Worm (Caenorhabditis elegans) whole organism, early embryonic: ENCODE results near the gene F53C3.6.

Source experiments
- B0310.2 ChIP-seq: sonication (generic microtip); optimal IDR thresholded peaks from 2 replicates; lab custom pipeline; 2016; ENCODE audit warnings: mild to moderate bottlenecking, missing genetic modification characterization, missing compliant biosample characterization
- F13C5.2 ChIP-seq: sonication (generic microtip); optimal IDR thresholded peaks from 2 replicates; lab custom pipeline; 2017; ENCODE audit warnings: mild to moderate bottlenecking, missing genetic modification characterization, inconsistent platforms, missing compliant biosample characterization
- aly-1 ChIP-seq: sonication (generic microtip); optimal IDR thresholded peaks from 2 replicates; lab custom pipeline; 2016; ENCODE audit warnings: missing genetic modification characterization, missing compliant biosample characterization
- ama-1 ChIP-seq: fragments of 150-350 bp; optimal IDR thresholded peaks from 2 replicates; lab custom pipeline; 2014
- ceh-13 ChIP-seq: fragments of 200-800 bp; sonication (Bioruptor generic); optimal IDR thresholded peaks from 2 replicates; lab custom pipeline; 2018; ENCODE audit warnings: mild to moderate bottlenecking, missing genetic modification characterization, missing compliant biosample characterization
- ceh-36 ChIP-seq: sonication (generic microtip); optimal IDR thresholded peaks from 2 replicates; lab custom pipeline; 2016; ENCODE audit warnings: missing genetic modification characterization, inconsistent platforms, missing compliant biosample characterization
- ets-7 ChIP-seq: sonication (generic microtip); optimal IDR thresholded peaks from 2 replicates; lab custom pipeline; 2016; ENCODE audit warnings: missing genotype, missing genetic modification characterization, missing compliant biosample characterization
- flt-1 ChIP-seq: fragments of 200-800 bp; sonication (Bioruptor generic); IDR thresholded peaks from 2 replicates; pipeline ENCODE4 v1.3.6; 2022; ENCODE audit warnings: missing genetic modification characterization, missing compliant biosample characterization
- hmbx-1 ChIP-seq: sonication (generic microtip); optimal IDR thresholded peaks from 2 replicates; lab custom pipeline; 2016; ENCODE audit warnings: mild to moderate bottlenecking, missing genetic modification characterization, missing compliant biosample characterization
- hmg-4 ChIP-seq: fragments of 200-800 bp; sonication (Bioruptor generic); optimal IDR thresholded peaks from 2 replicates; lab custom pipeline; 2018; ENCODE audit warnings: mild to moderate bottlenecking, missing genetic modification characterization, missing compliant biosample characterization
- hnd-1 ChIP-seq: sonication (generic microtip); optimal IDR thresholded peaks from 2 replicates; lab custom pipeline; 2016; ENCODE audit warnings: missing genetic modification characterization, missing compliant biosample characterization
- pes-1 ChIP-seq: fragments of 200-800 bp; sonication (Bioruptor generic); IDR thresholded peaks from 2 replicates; pipeline ENCODE4 v1.3.6; 2022; ENCODE audit warnings: missing genetic modification reagents, missing genetic modification characterization, missing compliant biosample characterization
- scrt-1 ChIP-seq: fragments of 200-800 bp; sonication (Bioruptor generic); IDR thresholded peaks from 2 replicates; pipeline ENCODE4 v1.3.6; 2022; ENCODE audit warnings: missing genetic modification characterization, missing compliant biosample characterization
- sea-1 ChIP-seq: fragments of 200-800 bp; sonication (Bioruptor generic); conservative IDR thresholded peaks from 2 replicates; pipeline ENCODE4 v1.3.6; 2022; ENCODE audit warnings: missing genetic modification characterization, missing compliant biosample characterization
- tbx-11 ChIP-seq: fragments of 200-800 bp; sonication (Bioruptor generic); IDR thresholded peaks from 2 replicates; pipeline ENCODE4 v1.3.6; 2022; ENCODE audit warnings: missing genetic modification characterization, missing compliant biosample characterization
- tbx-37 ChIP-seq: fragments of 200-800 bp; sonication (Bioruptor generic); conservative IDR thresholded peaks from 2 replicates; pipeline ENCODE4 v1.3.6; 2022; ENCODE audit warnings: missing genetic modification reagents, missing genetic modification characterization, missing compliant biosample characterization
- tra-4 ChIP-seq: sonication (generic microtip); optimal IDR thresholded peaks from 2 replicates; lab custom pipeline; 2017; ENCODE audit warnings: missing genetic modification characterization, missing compliant biosample characterization

F53C3.6 gene

ce11 chrII:3931230-3931629 lies 33.3 kb downstream of the F53C3.6 start:
- TF ChIP-seq ceh-36 (tag; lab: Kevin White, UChicago): no peak

ce11 chrII:3931825-3932224 lies 33.9 kb downstream of the F53C3.6 start:
- TF ChIP-seq tbx-11 (GFP tag; lab: Robert Waterston, UW) (no peak), tra-4 (tag; lab: Kevin White, UChicago) (no peak), sea-1 (GFP tag; lab: Robert Waterston, UW) (no peak), aly-1 (tag; lab: Kevin White, UChicago) (no peak), ceh-36 (tag; lab: Kevin White, UChicago) (no peak), hmg-4 (GFP tag; lab: Kevin White, UChicago) (no peak), B0310.2 (no peak), flt-1 (no peak)

- TF ChIP-seq aly-1 (tag; lab: Kevin White, UChicago): no peak
- TF ChIP-seq ceh-13 (GFP tag; lab: Kevin White, UChicago): no peak
- TF ChIP-seq ceh-36 (tag; lab: Kevin White, UChicago): no peak
- no peak for TF ChIP-seq tbx-37
- no peak for TF ChIP-seq ets-7
- TF ChIP-seq flt-1: no peak
- no peak for TF ChIP-seq tra-4 (tag; lab: Kevin White, UChicago)
- no peak for TF ChIP-seq scrt-1
- TF ChIP-seq hmbx-1 (tag; lab: Kevin White, UChicago): no peak
- TF ChIP-seq B0310.2: no peak
- TF ChIP-seq hnd-1 (tag; lab: Kevin White, UChicago): no peak
- TF ChIP-seq F13C5.2 (tag; lab: Kevin White, UChicago): no peak
- TF ChIP-seq pes-1 (GFP tag; lab: Robert Waterston, UW): no peak
- no peak for TF ChIP-seq sea-1 (GFP tag; lab: Robert Waterston, UW)
Observed at ce11 chrII:3933640-3934039, 35.7 kb downstream of the F53C3.6 start, which contains the start of gene Y14H12B.2. Gene Y14H12B.2, minus strand, starts transcription at chrII:3933740.

- no peak for TF ChIP-seq hnd-1 (tag; lab: Kevin White, UChicago)
Observed at ce11 chrII:3934085-3934484, 36.1 kb downstream of the F53C3.6 start, which contains the start of gene Y14H12B.1. Gene Y14H12B.1, plus strand, starts transcription at chrII:3934447.

- TF ChIP-seq aly-1 (tag; lab: Kevin White, UChicago) (no peak), tbx-37 (no peak), hnd-1 (tag; lab: Kevin White, UChicago) (no peak), hmbx-1 (tag; lab: Kevin White, UChicago) (no peak), tbx-11 (GFP tag; lab: Robert Waterston, UW) (no peak), sea-1 (GFP tag; lab: Robert Waterston, UW) (no peak), ets-7 (no peak), pes-1 (GFP tag; lab: Robert Waterston, UW) (no peak), flt-1 (no peak), ama-1 (lab: Kevin White, UChicago) (no peak), tra-4 (tag; lab: Kevin White, UChicago) (no peak), scrt-1 (no peak), B0310.2 (no peak), F13C5.2 (tag; lab: Kevin White, UChicago) (no peak), ceh-36 (tag; lab: Kevin White, UChicago) (no peak), hmg-4 (GFP tag; lab: Kevin White, UChicago) (no peak)
Observed at ce11 chrII:3935098-3935497, 37.2 kb downstream of the F53C3.6 start.

- no peak for TF ChIP-seq tbx-37
- no peak for TF ChIP-seq scrt-1
- no peak for TF ChIP-seq ama-1 (lab: Kevin White, UChicago)
- TF ChIP-seq ceh-36 (tag; lab: Kevin White, UChicago): no peak
- no peak for TF ChIP-seq hmbx-1 (tag; lab: Kevin White, UChicago)
- no peak for TF ChIP-seq sea-1 (GFP tag; lab: Robert Waterston, UW)
- no peak for TF ChIP-seq tra-4 (tag; lab: Kevin White, UChicago)
- TF ChIP-seq B0310.2: no peak
- no peak for TF ChIP-seq aly-1 (tag; lab: Kevin White, UChicago)
- no peak for TF ChIP-seq tbx-11 (GFP tag; lab: Robert Waterston, UW)
- no peak for TF ChIP-seq ets-7
- TF ChIP-seq hnd-1 (tag; lab: Kevin White, UChicago): no peak
- no peak for TF ChIP-seq pes-1 (GFP tag; lab: Robert Waterston, UW)
- TF ChIP-seq ceh-13 (GFP tag; lab: Kevin White, UChicago): no peak
- TF ChIP-seq flt-1: no peak
Observed at ce11 chrII:3935990-3936389, 38.0 kb downstream of the F53C3.6 start.

ce11 chrII:3947404-3947803 lies 49.5 kb downstream of the F53C3.6 start:
- TF ChIP-seq B0310.2: no peak
- no peak for TF ChIP-seq ets-7
- no peak for TF ChIP-seq ceh-36 (tag; lab: Kevin White, UChicago)
- no peak for TF ChIP-seq pes-1 (GFP tag; lab: Robert Waterston, UW)
- no peak for TF ChIP-seq scrt-1
- TF ChIP-seq ceh-13 (GFP tag; lab: Kevin White, UChicago): no peak
- TF ChIP-seq tbx-11 (GFP tag; lab: Robert Waterston, UW): no peak
- no peak for TF ChIP-seq ama-1 (lab: Kevin White, UChicago)
- TF ChIP-seq hmbx-1 (tag; lab: Kevin White, UChicago): no peak
- no peak for TF ChIP-seq hnd-1 (tag; lab: Kevin White, UChicago)

- TF ChIP-seq hmbx-1 (tag; lab: Kevin White, UChicago) (no peak), scrt-1 (no peak), flt-1 (no peak), hmg-4 (GFP tag; lab: Kevin White, UChicago) (no peak), pes-1 (GFP tag; lab: Robert Waterston, UW) (no peak), ceh-13 (GFP tag; lab: Kevin White, UChicago) (no peak), tra-4 (tag; lab: Kevin White, UChicago) (no peak), ets-7 (no peak), F13C5.2 (tag; lab: Kevin White, UChicago) (no peak), B0310.2 (no peak), tbx-37 (no peak), ceh-36 (tag; lab: Kevin White, UChicago) (no peak), sea-1 (GFP tag; lab: Robert Waterston, UW) (no peak), aly-1 (tag; lab: Kevin White, UChicago) (no peak), hnd-1 (tag; lab: Kevin White, UChicago) (no peak), ama-1 (lab: Kevin White, UChicago) (no peak)
Observed at ce11 chrII:3948507-3948906, 50.6 kb downstream of the F53C3.6 start.
